Fruit fly (Drosophila melanogaster): Measurements from ENCODE around the gene CG7694.

- no peak for TF ChIP-seq CG15710 (tag; optimal IDR thresholded peaks at IDR 0.05)
- no peak for TF ChIP-seq Pif1A (GFP tag; optimal IDR thresholded peaks at IDR 0.05)
- TF ChIP-seq CG4496 (GFP tag; IDR thresholded peaks at IDR 0.05) = no peak
- no peak for TF ChIP-seq Ets98B (GFP tag; IDR thresholded peaks at IDR 0.05)
- no peak for TF ChIP-seq EcR (GFP tag; optimal IDR thresholded peaks at IDR 0.05)
- no peak for TF ChIP-seq Pif1B (GFP tag; optimal IDR thresholded peaks at IDR 0.05)
- no peak for TF ChIP-seq gl (tag; optimal IDR thresholded peaks at IDR 0.05)
Measured at dm6 chr3R:18548787-18549186, 24.1 kb upstream of the CG7694 start.

All from whole organism, pupa.